Fruit fly (Drosophila melanogaster) whole organism, embryonic: ENCODE measurements around the gene CG10333.

Experiments
- Abd-B ChIP-seq: fragments of 200-800 bp; sonication (Bioruptor generic); optimal IDR thresholded peaks from 2 replicates; lab custom pipeline; 2018; ENCODE audit warnings: missing biosample characterization, mild to moderate bottlenecking, missing genetic modification characterization, moderate library complexity
- Antp ChIP-seq: fragments of 200-800 bp; sonication (Bioruptor generic); optimal IDR thresholded peaks from 3 replicates; lab custom pipeline; 2016; ENCODE audit warnings: missing biosample characterization, missing genetic modification characterization
- CG10147 ChIP-seq: fragments of 200-800 bp; sonication (Bioruptor generic); optimal IDR thresholded peaks from 2 replicates; lab custom pipeline; 2019; ENCODE audit warnings: missing biosample characterization, mild to moderate bottlenecking, missing genetic modification characterization, moderate library complexity
- CG10366 ChIP-seq: fragments of 200-800 bp; sonication (Bioruptor generic); IDR thresholded peaks from 2 replicates; pipeline ENCODE4 v1.3.6; 2022; ENCODE audit warnings: missing biosample characterization, missing genetic modification characterization
- CG10654 ChIP-seq: fragments of 200-800 bp; sonication (Bioruptor generic); optimal IDR thresholded peaks from 2 replicates; lab custom pipeline; 2016; ENCODE audit warnings: missing biosample characterization, missing genetic modification characterization
- CG10959 ChIP-seq: fragments of 200-800 bp; sonication (Bioruptor generic); IDR thresholded peaks from 2 replicates; pipeline ENCODE4 v1.3.6; 2022; ENCODE audit warnings: missing biosample characterization, missing genetic modification characterization
- CG13624 ChIP-seq: fragments of 200-800 bp; sonication (Bioruptor generic); optimal IDR thresholded peaks from 2 replicates; lab custom pipeline; 2016; ENCODE audit warnings: missing biosample characterization, missing genetic modification characterization
- CG14860 ChIP-seq: fragments of 200-800 bp; sonication (Bioruptor generic); IDR thresholded peaks from 3 replicates; pipeline ENCODE4 v1.3.6; 2022; ENCODE audit warnings: missing biosample characterization, missing genetic modification characterization; ENCODE audit not compliant: partially characterized antibody
- CG17802 ChIP-seq: fragments of 200-800 bp; sonication (Bioruptor generic); optimal IDR thresholded peaks from 2 replicates; lab custom pipeline; 2018; ENCODE audit warnings: missing biosample characterization, mild to moderate bottlenecking, missing genetic modification characterization, moderate library complexity
- CG18476 ChIP-seq: fragments of 200-800 bp; sonication (Bioruptor generic); optimal IDR thresholded peaks from 2 replicates; lab custom pipeline; 2016; ENCODE audit warnings: missing biosample characterization, mild to moderate bottlenecking, missing genetic modification characterization
- CG18764 ChIP-seq: fragments of 200-800 bp; sonication (Bioruptor generic); optimal IDR thresholded peaks from 3 replicates; lab custom pipeline; 2016; ENCODE audit warnings: missing biosample characterization, missing genetic modification characterization
- CG2120 ChIP-seq: fragments of 200-800 bp; sonication (Bioruptor generic); optimal IDR thresholded peaks from 3 replicates; lab custom pipeline; 2016; ENCODE audit warnings: missing biosample characterization, missing genetic modification characterization
- CG3281 ChIP-seq: fragments of 200-800 bp; sonication (Bioruptor generic); optimal IDR thresholded peaks from 3 replicates; lab custom pipeline; 2017; ENCODE audit warnings: missing biosample characterization, mild to moderate bottlenecking, missing genetic modification characterization
- CG4282 ChIP-seq: fragments of 200-800 bp; sonication (Bioruptor generic); optimal IDR thresholded peaks from 2 replicates; lab custom pipeline; 2016; ENCODE audit warnings: missing biosample characterization, missing genetic modification characterization
- CG7963 ChIP-seq: fragments of 200-800 bp; sonication (Bioruptor generic); IDR thresholded peaks from 3 replicates; pipeline ENCODE4 v1.3.6; 2022; ENCODE audit warnings: missing biosample characterization, missing genetic modification characterization; ENCODE audit not compliant: partially characterized antibody
- CoRest ChIP-seq: fragments of 200-800 bp; sonication (Bioruptor generic); optimal IDR thresholded peaks from 3 replicates; lab custom pipeline; 2018; ENCODE audit warnings: missing biosample characterization, mild to moderate bottlenecking, missing genetic modification characterization, moderate library complexity
- CrebB ChIP-seq: fragments of 200-800 bp; sonication (Bioruptor generic); optimal IDR thresholded peaks from 3 replicates; lab custom pipeline; 2018; ENCODE audit warnings: missing biosample characterization, mild to moderate bottlenecking, missing genetic modification characterization
- Dip2 ChIP-seq: fragments of 200-800 bp; sonication (Bioruptor generic); IDR thresholded peaks from 2 replicates; pipeline ENCODE4 v1.3.6; 2022; ENCODE audit warnings: missing biosample characterization, missing genetic modification characterization
- Dip3 ChIP-seq: fragments of 200-800 bp; sonication (Bioruptor generic); optimal IDR thresholded peaks from 3 replicates; lab custom pipeline; 2016; ENCODE audit warnings: missing biosample characterization, missing genetic modification characterization
- Dll ChIP-seq: fragments of 200-800 bp; sonication (Bioruptor generic); IDR thresholded peaks from 4 replicates; pipeline ENCODE4 v1.3.6; 2022; ENCODE audit warnings: missing biosample characterization, missing genetic modification characterization; ENCODE audit not compliant: partially characterized antibody
- Eip74EF ChIP-seq, 2 experiments: fragments of 200-800 bp in 1 of 2; fragments of >200 bp in 1 of 2; sonication (Bioruptor generic) in 1 of 2; optimal IDR thresholded peaks; 2 replicates each; lab custom pipeline; 2017 to 2019; ENCODE audit warnings: missing biosample characterization in 2 of 2, missing genetic modification characterization in 2 of 2, mild to moderate bottlenecking in 1 of 2, moderate library complexity in 1 of 2
- HHEX ChIP-seq: fragments of 200-800 bp; sonication (Bioruptor generic); optimal IDR thresholded peaks from 3 replicates; lab custom pipeline; 2017; ENCODE audit warnings: missing biosample characterization, mild to moderate bottlenecking, missing genetic modification characterization, missing genetic modification reagents
- Hr78 ChIP-seq, 2 experiments: fragments of 200-800 bp in 1 of 2; fragments of >200 bp in 1 of 2; sonication (Bioruptor generic) in 1 of 2; optimal IDR thresholded peaks; 2 replicates each; lab custom pipeline; 2017 to 2019; ENCODE audit warnings: missing biosample characterization in 2 of 2, missing genetic modification characterization in 2 of 2, mild to moderate bottlenecking in 1 of 2, moderate library complexity in 1 of 2
- Usf ChIP-seq: fragments of 200-800 bp; sonication (Bioruptor generic); optimal IDR thresholded peaks from 2 replicates; lab custom pipeline; 2017; ENCODE audit warnings: missing genotype, missing biosample characterization, missing genetic modification characterization
- YL-1 ChIP-seq: fragments of 200-800 bp; sonication (Bioruptor generic); optimal IDR thresholded peaks from 3 replicates; lab custom pipeline; 2017; ENCODE audit warnings: missing biosample characterization, mild to moderate bottlenecking, missing genetic modification characterization
- ara ChIP-seq: fragments of 200-800 bp; sonication (Bioruptor generic); IDR thresholded peaks from 2 replicates; pipeline ENCODE4 v1.3.6; 2022; ENCODE audit warnings: missing biosample characterization, missing genetic modification characterization
- bbx ChIP-seq: fragments of 200-800 bp; sonication (Bioruptor generic); IDR thresholded peaks from 2 replicates; pipeline ENCODE4 v1.3.6; 2022; ENCODE audit warnings: missing biosample characterization, missing genetic modification characterization; ENCODE audit not compliant: partially characterized antibody
- eve ChIP-seq, 2 experiments: fragments of >200 bp; optimal IDR thresholded peaks; 2 replicates each; lab custom pipeline; 2017; ENCODE audit warnings: missing biosample characterization in 2 of 2, missing genetic modification characterization in 2 of 2
- ewg ChIP-seq: fragments of 200-800 bp; sonication (Bioruptor generic); optimal IDR thresholded peaks from 3 replicates; lab custom pipeline; 2017; ENCODE audit warnings: mild to moderate bottlenecking, missing biosample characterization, missing genetic modification reagents, missing genetic modification characterization
- exex ChIP-seq: fragments of 200-800 bp; sonication (Bioruptor generic); optimal IDR thresholded peaks from 4 replicates; lab custom pipeline; 2018; ENCODE audit warnings: missing biosample characterization, mild to moderate bottlenecking, missing genetic modification characterization, moderate library complexity
- fd3F ChIP-seq: fragments of 200-800 bp; sonication (Bioruptor generic); optimal IDR thresholded peaks from 2 replicates; lab custom pipeline; 2018; ENCODE audit warnings: missing biosample characterization, mild to moderate bottlenecking, missing genetic modification characterization, moderate library complexity
- her ChIP-seq: fragments of 200-800 bp; sonication (Bioruptor generic); optimal IDR thresholded peaks from 2 replicates; lab custom pipeline; 2016; ENCODE audit warnings: missing biosample characterization, missing genetic modification characterization
- lmd ChIP-seq: fragments of 200-800 bp; sonication (Bioruptor generic); IDR thresholded peaks from 2 replicates; pipeline ENCODE4 v1.3.6; 2022; ENCODE audit warnings: missing biosample characterization, missing genetic modification characterization
- mam ChIP-seq: fragments of 200-800 bp; sonication (Bioruptor generic); optimal IDR thresholded peaks from 3 replicates; lab custom pipeline; 2016; ENCODE audit warnings: missing biosample characterization, missing genetic modification characterization
- mld ChIP-seq: fragments of 200-800 bp; sonication (Bioruptor generic); IDR thresholded peaks from 3 replicates; pipeline ENCODE4 v1.3.6; 2022; ENCODE audit warnings: missing biosample characterization, missing genetic modification characterization; ENCODE audit not compliant: partially characterized antibody
- nau ChIP-seq: fragments of 200-800 bp; sonication (Bioruptor generic); optimal IDR thresholded peaks from 3 replicates; lab custom pipeline; 2017; ENCODE audit warnings: missing biosample characterization, mild to moderate bottlenecking, missing genetic modification characterization, missing genetic modification reagents
- org-1 ChIP-seq: fragments of 200-800 bp; sonication (Bioruptor generic); optimal IDR thresholded peaks from 2 replicates; lab custom pipeline; 2017; ENCODE audit warnings: missing biosample characterization, missing genetic modification characterization
- rib ChIP-seq: fragments of 200-800 bp; sonication (Bioruptor generic); IDR thresholded peaks from 2 replicates; pipeline ENCODE4 v1.3.6; 2022; ENCODE audit warnings: missing biosample characterization, missing genetic modification characterization
- sc ChIP-seq, 3 experiments: fragments of >200 bp in 2 of 3; fragments of 200-800 bp in 1 of 3; sonication (Bioruptor generic) in 1 of 3; optimal IDR thresholded peaks; 2 replicates in 2 of 3; 3 replicates in 1 of 3; lab custom pipeline; 2017; ENCODE audit warnings: mild to moderate bottlenecking in 1 of 3, missing biosample characterization in 1 of 3, missing genetic modification characterization in 1 of 3, missing genetic modification reagents in 1 of 3
- shn ChIP-seq: fragments of 200-800 bp; sonication (Bioruptor generic); optimal IDR thresholded peaks from 3 replicates; lab custom pipeline; 2016; ENCODE audit warnings: missing biosample characterization, missing genetic modification characterization
- stc ChIP-seq: fragments of 200-800 bp; sonication (Bioruptor generic); IDR thresholded peaks from 2 replicates; pipeline ENCODE4 v1.3.6; 2022; ENCODE audit warnings: missing biosample characterization, missing genetic modification characterization
- twi ChIP-seq: fragments of 200-800 bp; optimal IDR thresholded peaks from 2 replicates; lab custom pipeline; 2019; ENCODE audit warnings: missing biosample characterization, mild to moderate bottlenecking, missing genetic modification characterization, moderate library complexity
- unc-4 ChIP-seq: fragments of 200-800 bp; sonication (Bioruptor generic); IDR thresholded peaks from 2 replicates; pipeline ENCODE4 v1.3.6; 2022; ENCODE audit warnings: missing biosample characterization, missing genetic modification characterization; ENCODE audit not compliant: partially characterized antibody
- usp ChIP-seq: fragments of >200 bp; optimal IDR thresholded peaks from 2 replicates; lab custom pipeline; 2017; ENCODE audit warnings: missing biosample characterization, missing genetic modification characterization
- vnd ChIP-seq: fragments of 200-800 bp; sonication (Bioruptor generic); IDR thresholded peaks from 3 replicates; pipeline ENCODE4 v1.3.6; 2022; ENCODE audit warnings: missing biosample characterization, missing genetic modification characterization; ENCODE audit not compliant: partially characterized antibody
- z ChIP-seq: fragments of 200-800 bp; sonication (Bioruptor generic); IDR thresholded peaks from 3 replicates; pipeline ENCODE4 v1.3.6; 2022; ENCODE audit warnings: missing biosample characterization, missing genetic modification characterization
- zf30C ChIP-seq: fragments of 200-800 bp; sonication (Bioruptor generic); optimal IDR thresholded peaks from 3 replicates; lab custom pipeline; 2018; ENCODE audit warnings: missing biosample characterization, mild to moderate bottlenecking, missing genetic modification characterization
- zfh2 ChIP-seq: fragments of 200-800 bp; sonication (Bioruptor generic); optimal IDR thresholded peaks from 2 replicates; lab custom pipeline; 2016; ENCODE audit warnings: missing biosample characterization, missing genetic modification characterization

The CG10333 gene

DNA sequence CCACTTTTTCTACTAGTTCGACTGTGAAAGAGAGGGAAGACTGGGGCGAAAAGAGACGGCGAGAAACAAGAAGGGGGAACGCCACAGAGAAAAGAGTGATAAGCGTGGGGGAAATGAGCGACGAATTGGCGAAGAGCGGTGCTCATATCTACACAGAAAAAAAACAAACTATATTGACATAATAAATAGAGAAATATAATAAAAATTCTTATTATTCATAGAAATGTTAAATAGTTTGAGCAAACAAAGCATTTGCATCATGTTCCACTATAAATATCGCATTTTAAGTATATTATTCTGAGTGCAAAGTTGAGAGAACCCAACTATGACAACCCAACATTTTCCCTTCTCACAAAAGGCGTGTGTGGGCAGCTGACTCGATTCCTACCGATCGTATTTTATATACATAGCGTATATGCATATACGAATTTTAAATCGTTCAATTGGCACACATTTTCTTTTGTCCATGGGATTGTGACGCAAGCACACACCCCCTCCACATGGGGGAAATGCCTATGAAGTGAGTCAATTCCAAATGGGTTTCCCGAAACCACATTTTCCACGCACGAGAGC is 48.6 kb upstream of the CG10333 start (continued):
- peak; percentile 31 for TF ChIP-seq Antp (GFP tag; lab: Kevin White, UChicago)
- peak; percentile 57 for TF ChIP-seq CG18476
- no peak for TF ChIP-seq Dll (GFP tag; lab: Robert Waterston, UW)
- TF ChIP-seq her, result no peak
- peak; percentile 50; the same call in 1 of the 2 replicates for TF ChIP-seq ara
- TF ChIP-seq org-1, result peak; percentile 57
- TF ChIP-seq unc-4 (GFP tag; lab: Robert Waterston, UW), result no peak
- TF ChIP-seq Hr78 (GFP tag; optimal IDR thresholded peaks at IDR 0.05; lab: Kevin White, UChicago), result peak in 1 of 2 experiments; percentile 59
- peak; percentile 78 for TF ChIP-seq lmd (GFP tag; lab: Robert Waterston, UW)
- TF ChIP-seq CG4282, result no peak
- no peak for TF ChIP-seq shn (GFP tag; lab: Kevin White, UChicago)
- peak; percentile 53 for TF ChIP-seq CG10654 (GFP tag; lab: Kevin White, UChicago)
- peak; percentile 29 for TF ChIP-seq zfh2
- TF ChIP-seq Eip74EF (GFP tag; optimal IDR thresholded peaks at IDR 0.05; lab: Kevin White, UChicago), result peak in 1 of 2 experiments; percentile 53
- peak; percentile 73 for TF ChIP-seq nau (GFP tag; lab: Kevin White, UChicago)
- TF ChIP-seq fd3F, result peak; percentile 61
- TF ChIP-seq vnd, result no peak
- TF ChIP-seq CG13624 (GFP tag; lab: Kevin White, UChicago), result no peak
- no peak for TF ChIP-seq YL-1 (GFP tag; lab: Kevin White, UChicago)
- TF ChIP-seq CG17802 (tag; lab: Kevin White, UChicago), result no peak
- peak; percentile 74 for TF ChIP-seq stc
- no peak for TF ChIP-seq bbx (GFP tag; lab: Robert Waterston, UW)
- TF ChIP-seq mld (GFP tag; lab: Robert Waterston, UW), result no peak
- TF ChIP-seq twi (tag; lab: Kevin White, UChicago), result no peak
- TF ChIP-seq CG14860 (GFP tag; lab: Robert Waterston, UW), result no peak
- 0 out of 3 replicates have a peak, but pooled peaks have one; percentile 25 for TF ChIP-seq z
- TF ChIP-seq CG3281 (GFP tag; lab: Kevin White, UChicago), result peak; percentile 82
- peak; percentile 32 for TF ChIP-seq Dip3 (GFP tag; lab: Kevin White, UChicago)
- peak; percentile 76 for TF ChIP-seq CG2120 (GFP tag; lab: Kevin White, UChicago)
- peak; percentile 38 for TF ChIP-seq Abd-B (GFP tag; lab: Kevin White, UChicago)
- peak; percentile 38 for TF ChIP-seq ewg (GFP tag; lab: Kevin White, UChicago)
- no peak for TF ChIP-seq Dip2
- peak; percentile 73 for TF ChIP-seq CG10366 (GFP tag; lab: Robert Waterston, UW)
- TF ChIP-seq eve (GFP tag; optimal IDR thresholded peaks at IDR 0.05; lab: Kevin White, UChicago), result peak in 1 of 2 experiments; percentile 68
- TF ChIP-seq Usf (GFP tag; lab: Kevin White, UChicago), result peak; percentile 16
- TF ChIP-seq HHEX (GFP tag; lab: Kevin White, UChicago), result peak; percentile 81
- TF ChIP-seq CG10147 (GFP tag; lab: Kevin White, UChicago), result peak; percentile 48
- TF ChIP-seq exex, result peak; percentile 37
- TF ChIP-seq rib (GFP tag; lab: Robert Waterston, UW), result peak; percentile 67; the same call in 1 of the 2 replicates
- TF ChIP-seq mam (GFP tag; lab: Kevin White, UChicago), result peak; percentile 47
- TF ChIP-seq CG10959 (GFP tag; lab: Robert Waterston, UW), result 0 out of 2 replicates have a peak, but pooled peaks have one; percentile 48
- TF ChIP-seq CrebB, result peak; percentile 5
- TF ChIP-seq zf30C (GFP tag; lab: Kevin White, UChicago), result no peak
- TF ChIP-seq usp, result no peak
- no peak for TF ChIP-seq sc (optimal IDR thresholded peaks at IDR 0.05; lab: Kevin White, UChicago)
- peak; percentile 3 for TF ChIP-seq sc (GFP tag; optimal IDR thresholded peaks at IDR 0.05; lab: Kevin White, UChicago)
- no peak for TF ChIP-seq CG7963 (GFP tag; lab: Robert Waterston, UW)
- peak; percentile 25 for TF ChIP-seq CG18764 (GFP tag; lab: Kevin White, UChicago)
- TF ChIP-seq CoRest, result peak; percentile 72
